Fruit fly (Drosophila melanogaster): Measurements from ENCODE around the gene CG10237.
A peak's percentile ranks its signal among the peaks of the same experiment; 100 is the strongest.

Gene CG10237

DNA sequence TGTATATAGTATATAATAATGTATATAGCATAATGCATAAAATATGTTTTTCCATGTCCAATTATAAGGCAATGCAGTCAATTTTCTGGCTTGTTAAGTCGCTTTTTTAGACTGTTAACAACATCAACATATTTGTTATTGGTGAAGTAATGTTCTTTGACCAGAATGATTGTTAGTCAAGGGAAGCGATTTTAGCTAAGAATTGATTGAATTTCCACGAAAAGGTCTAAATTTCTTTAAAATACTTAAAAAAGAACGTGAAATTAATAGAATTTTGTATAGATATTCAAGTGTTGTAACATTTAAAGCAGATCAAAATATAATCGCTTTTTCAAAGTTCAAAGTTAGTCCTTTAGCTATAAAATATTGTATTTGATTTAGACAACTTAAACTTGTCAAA lies 20.9 kb upstream of the CG10237 start (continued):
- TF ChIP-seq Taf1 (GFP tag; IDR thresholded peaks at IDR 0.05) = no peak
- TF ChIP-seq CG2678 (tag; optimal IDR thresholded peaks at IDR 0.05) = peak; percentile 44
- no peak for TF ChIP-seq ATbp (GFP tag; optimal IDR thresholded peaks at IDR 0.05)
- peak in 1 of 3 experiments; percentile 28 for TF ChIP-seq lola (GFP tag; optimal IDR thresholded peaks at IDR 0.05)
- peak; percentile 2 for TF ChIP-seq CG2712 (tag; optimal IDR thresholded peaks at IDR 0.05)
- no peak for TF ChIP-seq CG43689 (GFP tag; IDR thresholded peaks at IDR 0.05)
- TF ChIP-seq Ets65A (GFP tag) = no peak
- peak; percentile 35 for TF ChIP-seq phol (tag; optimal IDR thresholded peaks at IDR 0.05)
- no peak for TF ChIP-seq CG32532 (GFP tag; IDR thresholded peaks at IDR 0.05)
- TF ChIP-seq sug (tag; optimal IDR thresholded peaks at IDR 0.05) = no peak
- no peak for TF ChIP-seq sc (optimal IDR thresholded peaks at IDR 0.05)
- TF ChIP-seq sc (GFP tag; optimal IDR thresholded peaks at IDR 0.05) = peak; percentile 2
- no peak for TF ChIP-seq CG17186 (GFP tag; optimal IDR thresholded peaks at IDR 0.05)
- TF ChIP-seq so (GFP tag; IDR thresholded peaks at IDR 0.05) = no peak
- no peak for TF ChIP-seq CG33213 (GFP tag; optimal IDR thresholded peaks at IDR 0.05)
- TF ChIP-seq az2 (GFP tag; optimal IDR thresholded peaks at IDR 0.05) = peak; percentile 0
- peak; percentile 63 for TF ChIP-seq CG9437 (GFP tag; optimal IDR thresholded peaks at IDR 0.05)
- TF ChIP-seq CG11093 (GFP tag; IDR thresholded peaks at IDR 0.05) = no peak
- TF ChIP-seq Abd-B (GFP tag; optimal IDR thresholded peaks at IDR 0.05) = peak; percentile 9
- TF ChIP-seq vvl (GFP tag; IDR thresholded peaks at IDR 0.05) = no peak
- no peak for TF ChIP-seq Lpt (GFP tag; optimal IDR thresholded peaks at IDR 0.05)
- TF ChIP-seq CG33557 (GFP tag; optimal IDR thresholded peaks at IDR 0.05) = no peak
- TF ChIP-seq CG18599 (GFP tag; optimal IDR thresholded peaks at IDR 0.05) = peak; percentile 19
- no peak for TF ChIP-seq Aef1 (GFP tag; IDR thresholded peaks at IDR 0.05)
- TF ChIP-seq gcm (GFP tag; optimal IDR thresholded peaks at IDR 0.05) = no peak
- TF ChIP-seq CG6254 (GFP tag; optimal IDR thresholded peaks at IDR 0.05) = no peak
- TF ChIP-seq CG3163 (GFP tag; optimal IDR thresholded peaks at IDR 0.05) = no peak
- peak; percentile 16 for TF ChIP-seq odd (GFP tag; optimal IDR thresholded peaks at IDR 0.05)
- TF ChIP-seq dmrt99B (tag; optimal IDR thresholded peaks at IDR 0.05) = peak; percentile 7
- TF ChIP-seq nmo (GFP tag; optimal IDR thresholded peaks at IDR 0.05) = peak; percentile 32
- no peak for TF ChIP-seq sens-2 (GFP tag; IDR thresholded peaks at IDR 0.05)
- TF ChIP-seq CoRest (tag; optimal IDR thresholded peaks at IDR 0.05) = peak; percentile 36
- no peak for TF ChIP-seq hth (optimal IDR thresholded peaks at IDR 0.05)
- no peak for TF ChIP-seq HHEX (GFP tag; optimal IDR thresholded peaks at IDR 0.05)
- TF ChIP-seq grau (tag; optimal IDR thresholded peaks at IDR 0.05) = peak; percentile 8
- no peak for TF ChIP-seq Sox102F (GFP tag; optimal IDR thresholded peaks at IDR 0.05)
- TF ChIP-seq row (GFP tag; IDR thresholded peaks at IDR 0.05) = 0 out of 3 replicates have a peak, but pooled peaks have one; percentile 20
- no peak for TF ChIP-seq Hmr (GFP tag; optimal IDR thresholded peaks at IDR 0.05)
- TF ChIP-seq CG1832 (GFP tag; optimal IDR thresholded peaks at IDR 0.05) = no peak
- TF ChIP-seq gem (tag; optimal IDR thresholded peaks at IDR 0.05) = peak; percentile 56
- no peak for TF ChIP-seq bowl (GFP tag; IDR thresholded peaks at IDR 0.05)
- TF ChIP-seq Atf3 (GFP tag; optimal IDR thresholded peaks at IDR 0.05) = no peak
- TF ChIP-seq CG12071 (GFP tag; optimal IDR thresholded peaks at IDR 0.05) = no peak
- no peak for TF ChIP-seq fu2 (GFP tag; optimal IDR thresholded peaks at IDR 0.05)
- peak; percentile 1 for TF ChIP-seq CG17385 (GFP tag; optimal IDR thresholded peaks at IDR 0.05)
- TF ChIP-seq CG7963 (GFP tag; IDR thresholded peaks at IDR 0.05; ENCODE audit: partially characterized antibody) = no peak
- peak; percentile 58 for TF ChIP-seq Sox100B (GFP tag; optimal IDR thresholded peaks at IDR 0.05)
- no peak for TF ChIP-seq Deaf1 (tag; optimal IDR thresholded peaks at IDR 0.05)
- no peak for TF ChIP-seq peb (GFP tag; IDR thresholded peaks at IDR 0.05)
- no peak for TF ChIP-seq CG34224 (GFP tag; IDR thresholded peaks at IDR 0.05; ENCODE audit: partially characterized antibody)
- TF ChIP-seq gfzf (GFP tag; optimal IDR thresholded peaks at IDR 0.05) = no peak
